Fruit fly (Drosophila melanogaster) whole organism, embryonic: ENCODE data around the gene CG31957.

Source experiments
- Aef1 ChIP-seq: fragments of 200-800 bp; sonication (Bioruptor generic); IDR thresholded peaks from 3 replicates; pipeline ENCODE4 v1.3.6; 2022; ENCODE audit warnings: missing biosample characterization, missing genetic modification characterization
- Atf6 ChIP-seq: fragments of 200-800 bp; sonication (Bioruptor generic); IDR thresholded peaks from 2 replicates; pipeline ENCODE4 v1.3.6; 2022; ENCODE audit warnings: missing biosample characterization, missing genetic modification characterization
- CG10147 ChIP-seq: fragments of 200-800 bp; sonication (Bioruptor generic); optimal IDR thresholded peaks from 2 replicates; lab custom pipeline; 2019; ENCODE audit warnings: missing biosample characterization, mild to moderate bottlenecking, missing genetic modification characterization, moderate library complexity
- CG1024 ChIP-seq: fragments of 200-800 bp; sonication (Bioruptor generic); IDR thresholded peaks from 2 replicates; pipeline ENCODE4 v1.3.6; 2022; ENCODE audit warnings: missing biosample characterization, missing genetic modification characterization
- CG10959 ChIP-seq: fragments of 200-800 bp; sonication (Bioruptor generic); IDR thresholded peaks from 2 replicates; pipeline ENCODE4 v1.3.6; 2022; ENCODE audit warnings: missing biosample characterization, missing genetic modification characterization
- CG11247 ChIP-seq: fragments of 200-800 bp; sonication (Bioruptor generic); IDR thresholded peaks from 2 replicates; pipeline ENCODE4 v1.3.6; 2022; ENCODE audit warnings: missing biosample characterization, missing genetic modification characterization
- CG11696 ChIP-seq: fragments of 200-800 bp; sonication (Bioruptor generic); IDR thresholded peaks from 2 replicates; pipeline ENCODE4 v1.3.6; 2022; ENCODE audit warnings: missing biosample characterization, missing genetic modification characterization
- CG12219 ChIP-seq: fragments of 200-800 bp; sonication (Bioruptor generic); optimal IDR thresholded peaks from 3 replicates; lab custom pipeline; 2018; ENCODE audit warnings: missing biosample characterization, mild to moderate bottlenecking, missing genetic modification characterization
- CG13296 ChIP-seq: fragments of 200-800 bp; sonication (Bioruptor generic); optimal IDR thresholded peaks from 3 replicates; lab custom pipeline; 2018; ENCODE audit warnings: missing biosample characterization, mild to moderate bottlenecking, missing genetic modification characterization
- CG15479 ChIP-seq: fragments of 200-800 bp; sonication (Bioruptor generic); optimal IDR thresholded peaks from 3 replicates; lab custom pipeline; 2019; ENCODE audit warnings: missing biosample characterization, mild to moderate bottlenecking, missing genetic modification characterization, moderate library complexity
- CG17385 ChIP-seq: fragments of 200-800 bp; sonication (Bioruptor generic); optimal IDR thresholded peaks from 3 replicates; lab custom pipeline; 2018; ENCODE audit warnings: missing biosample characterization, mild to moderate bottlenecking, missing genetic modification characterization
- CG18262 ChIP-seq: fragments of 200-800 bp; optimal IDR thresholded peaks from 3 replicates; lab custom pipeline; 2019; ENCODE audit warnings: missing biosample characterization, mild to moderate bottlenecking, missing genetic modification characterization, moderate library complexity
- CG2129 ChIP-seq: fragments of 200-800 bp; sonication (Bioruptor generic); IDR thresholded peaks from 2 replicates; pipeline ENCODE4 v1.3.6; 2022; ENCODE audit warnings: missing biosample characterization, missing genetic modification characterization; ENCODE audit not compliant: partially characterized antibody
- CG2889 ChIP-seq: fragments of 200-800 bp; sonication (Bioruptor generic); IDR thresholded peaks from 3 replicates; pipeline ENCODE4 v1.3.6; 2022; ENCODE audit warnings: missing biosample characterization, missing genetic modification characterization
- CG32532 ChIP-seq: fragments of 200-800 bp; sonication (Bioruptor generic); IDR thresholded peaks from 2 replicates; pipeline ENCODE4 v1.3.6; 2022; ENCODE audit warnings: missing biosample characterization, missing genetic modification characterization
- CG32767 ChIP-seq: fragments of 200-800 bp; sonication (Bioruptor generic); IDR thresholded peaks from 2 replicates; pipeline ENCODE4 v1.3.6; 2022; ENCODE audit warnings: missing biosample characterization, missing genetic modification characterization
- CG4617 ChIP-seq: fragments of 200-800 bp; sonication (Bioruptor generic); optimal IDR thresholded peaks from 3 replicates; lab custom pipeline; 2016; ENCODE audit warnings: missing biosample characterization, missing genetic modification characterization, borderline replicate concordance
- CG4730 ChIP-seq: fragments of 200-800 bp; sonication (Bioruptor generic); IDR thresholded peaks from 2 replicates; pipeline ENCODE4 v1.3.6; 2022; ENCODE audit warnings: missing biosample characterization, missing genetic modification characterization
- CG5953 ChIP-seq: fragments of 200-800 bp; sonication (Bioruptor generic); IDR thresholded peaks from 2 replicates; pipeline ENCODE4 v1.3.6; 2022; ENCODE audit warnings: missing biosample characterization, missing genetic modification characterization
- CG6689 ChIP-seq: fragments of 200-800 bp; sonication (Bioruptor generic); IDR thresholded peaks from 2 replicates; pipeline ENCODE4 v1.3.6; 2022; ENCODE audit warnings: missing biosample characterization, missing genetic modification characterization
- CG8388 ChIP-seq: fragments of 200-800 bp; sonication (Bioruptor generic); optimal IDR thresholded peaks from 2 replicates; lab custom pipeline; 2019; ENCODE audit warnings: missing biosample characterization, mild to moderate bottlenecking, missing genetic modification characterization, moderate library complexity
- CG8765 ChIP-seq: fragments of 200-800 bp; sonication (Bioruptor generic); IDR thresholded peaks from 2 replicates; pipeline ENCODE4 v1.3.6; 2022; ENCODE audit warnings: missing biosample characterization, missing genetic modification characterization
- Dbx ChIP-seq: fragments of 200-800 bp; sonication (Bioruptor generic); IDR thresholded peaks from 3 replicates; pipeline ENCODE4 v1.3.6; 2022; ENCODE audit warnings: missing biosample characterization, missing genetic modification characterization
- Dek ChIP-seq: fragments of 200-800 bp; sonication (Bioruptor generic); optimal IDR thresholded peaks from 3 replicates; lab custom pipeline; 2019; ENCODE audit warnings: missing biosample characterization, mild to moderate bottlenecking, missing genetic modification characterization, moderate library complexity
- Dref ChIP-seq: fragments of 200-800 bp; sonication (Bioruptor generic); IDR thresholded peaks from 2 replicates; pipeline ENCODE4 v1.3.6; 2022; ENCODE audit warnings: missing biosample characterization, missing genetic modification characterization
- HLHmδ ChIP-seq: fragments of 200-800 bp; sonication (Bioruptor generic); optimal IDR thresholded peaks from 2 replicates; lab custom pipeline; 2018; ENCODE audit warnings: missing biosample characterization, mild to moderate bottlenecking, missing genetic modification characterization, moderate library complexity
- Hr3 ChIP-seq: fragments of 200-800 bp; sonication (Bioruptor generic); optimal IDR thresholded peaks from 3 replicates; lab custom pipeline; 2016; ENCODE audit warnings: missing biosample characterization, missing genetic modification characterization
- Jarid2 ChIP-seq: fragments of 200-800 bp; sonication (Bioruptor generic); optimal IDR thresholded peaks from 3 replicates; lab custom pipeline; 2017; ENCODE audit warnings: mild to moderate bottlenecking, missing biosample characterization, missing genetic modification reagents, missing genetic modification characterization
- Lhr ChIP-seq: fragments of 200-800 bp; sonication (Bioruptor generic); optimal IDR thresholded peaks from 3 replicates; lab custom pipeline; 2017; ENCODE audit warnings: mild to moderate bottlenecking, missing biosample characterization, missing genetic modification reagents, missing genetic modification characterization
- Mad ChIP-seq: fragments of 200-800 bp; sonication (Bioruptor generic); optimal IDR thresholded peaks from 2 replicates; lab custom pipeline; 2016; ENCODE audit warnings: missing biosample characterization, missing genetic modification characterization
- Nf-YB ChIP-seq: fragments of 200-800 bp; sonication (Bioruptor generic); optimal IDR thresholded peaks from 3 replicates; lab custom pipeline; 2019; ENCODE audit warnings: missing biosample characterization, mild to moderate bottlenecking, missing genetic modification characterization, moderate library complexity
- Rx ChIP-seq: fragments of 200-800 bp; sonication (Bioruptor generic); IDR thresholded peaks from 2 replicates; pipeline ENCODE4 v1.3.6; 2022; ENCODE audit warnings: missing biosample characterization, missing genetic modification characterization
- Scr ChIP-seq: fragments of 200-800 bp; sonication (Bioruptor generic); IDR thresholded peaks from 2 replicates; pipeline ENCODE4 v1.3.6; 2022; ENCODE audit warnings: missing biosample characterization, missing genetic modification characterization; ENCODE audit not compliant: partially characterized antibody
- Sry-β ChIP-seq: fragments of 200-800 bp; sonication (Bioruptor generic); optimal IDR thresholded peaks from 2 replicates; lab custom pipeline; 2018; ENCODE audit warnings: missing biosample characterization, mild to moderate bottlenecking, missing genetic modification characterization, moderate library complexity
- Xrp1 ChIP-seq: fragments of 200-800 bp; sonication (Bioruptor generic); IDR thresholded peaks from 2 replicates; pipeline ENCODE4 v1.3.6; 2022; ENCODE audit warnings: missing biosample characterization, missing genetic modification characterization
- br ChIP-seq: fragments of >200 bp; optimal IDR thresholded peaks from 2 replicates; lab custom pipeline; 2017
- bsh ChIP-seq, 2 experiments: fragments of 200-800 bp; sonication (Bioruptor generic); optimal IDR thresholded peaks; 2 replicates each; lab custom pipeline; 2017 to 2018; ENCODE audit warnings: mild to moderate bottlenecking in 2 of 2, missing biosample characterization in 2 of 2, missing genetic modification characterization in 2 of 2, moderate library complexity in 1 of 2
- btn ChIP-seq: fragments of 200-800 bp; sonication (Bioruptor generic); optimal IDR thresholded peaks from 2 replicates; lab custom pipeline; 2016; ENCODE audit warnings: missing biosample characterization, missing genetic modification characterization
- fd102C ChIP-seq: fragments of 200-800 bp; sonication (Bioruptor generic); optimal IDR thresholded peaks from 2 replicates; lab custom pipeline; 2018; ENCODE audit warnings: missing biosample characterization, mild to moderate bottlenecking, missing genetic modification characterization, moderate library complexity
- fd96Cb ChIP-seq: fragments of 200-800 bp; sonication (Bioruptor generic); optimal IDR thresholded peaks from 2 replicates; lab custom pipeline; 2018; ENCODE audit warnings: missing biosample characterization, mild to moderate bottlenecking, missing genetic modification characterization, moderate library complexity
- gem ChIP-seq: fragments of 200-800 bp; sonication (Bioruptor generic); optimal IDR thresholded peaks from 2 replicates; lab custom pipeline; 2019; ENCODE audit warnings: missing biosample characterization, mild to moderate bottlenecking, missing genetic modification characterization, moderate library complexity
- gfzf ChIP-seq: fragments of 200-800 bp; sonication (Bioruptor generic); optimal IDR thresholded peaks from 2 replicates; lab custom pipeline; 2016; ENCODE audit warnings: missing biosample characterization, mild to moderate bottlenecking, missing genetic modification characterization, moderate library complexity
- jumu ChIP-seq: fragments of 200-800 bp; sonication (Bioruptor generic); optimal IDR thresholded peaks from 3 replicates; lab custom pipeline; 2016; ENCODE audit warnings: missing biosample characterization, missing genetic modification characterization
- klu ChIP-seq: fragments of 200-800 bp; sonication (Bioruptor generic); IDR thresholded peaks from 2 replicates; pipeline ENCODE4 v1.3.6; 2022; ENCODE audit warnings: missing biosample characterization, missing genetic modification characterization
- lilli ChIP-seq: fragments of 200-800 bp; sonication (Bioruptor generic); optimal IDR thresholded peaks from 3 replicates; lab custom pipeline; 2016; ENCODE audit warnings: missing biosample characterization, missing genetic modification characterization
- maf-S ChIP-seq: fragments of 200-800 bp; sonication (Bioruptor generic); optimal IDR thresholded peaks from 2 replicates; lab custom pipeline; 2016; ENCODE audit warnings: missing biosample characterization, missing genetic modification characterization
- mld ChIP-seq: fragments of 200-800 bp; sonication (Bioruptor generic); IDR thresholded peaks from 3 replicates; pipeline ENCODE4 v1.3.6; 2022; ENCODE audit warnings: missing biosample characterization, missing genetic modification characterization; ENCODE audit not compliant: partially characterized antibody
- sd ChIP-seq: fragments of 200-800 bp; sonication (Bioruptor generic); optimal IDR thresholded peaks from 3 replicates; lab custom pipeline; 2018; ENCODE audit warnings: missing biosample characterization, mild to moderate bottlenecking, missing genetic modification characterization, moderate library complexity
- sisA ChIP-seq: fragments of 200-800 bp; sonication (Bioruptor generic); IDR thresholded peaks from 2 replicates; pipeline ENCODE4 v1.3.6; 2022; ENCODE audit warnings: missing biosample characterization, missing genetic modification characterization
- sna ChIP-seq: fragments of 200-800 bp; sonication (Bioruptor generic); IDR thresholded peaks from 2 replicates; pipeline ENCODE4 v1.3.6; 2022; ENCODE audit warnings: missing biosample characterization, missing genetic modification characterization; ENCODE audit not compliant: partially characterized antibody
- zf30C ChIP-seq: fragments of 200-800 bp; sonication (Bioruptor generic); optimal IDR thresholded peaks from 3 replicates; lab custom pipeline; 2018; ENCODE audit warnings: missing biosample characterization, mild to moderate bottlenecking, missing genetic modification characterization

CG31957 gene

dm6 chr2L:3832249-3832675 lies 40.0 kb downstream of the CG31957 start (continued):
- TF ChIP-seq Hr3 (GFP tag; lab: Kevin White, UChicago) (peak; percentile 95), Sry-β (GFP tag; lab: Kevin White, UChicago) (peak; percentile 75), CG32767 (peak; percentile 92), gfzf (GFP tag; lab: Kevin White, UChicago) (peak; percentile 29), CG15479 (GFP tag; lab: Kevin White, UChicago) (peak; percentile 39), CG32532 (GFP tag; lab: Robert Waterston, UW) (peak; percentile 90), CG8765 (GFP tag; lab: Robert Waterston, UW) (peak; percentile 96), CG6689 (GFP tag; lab: Robert Waterston, UW) (peak; percentile 95), jumu (GFP tag; lab: Kevin White, UChicago) (peak; percentile 97), mld (GFP tag; lab: Robert Waterston, UW) (no peak), lilli (peak; percentile 94), sisA (GFP tag; lab: Robert Waterston, UW) (peak; percentile 97), maf-S (GFP tag; lab: Kevin White, UChicago) (peak; percentile 95), CG18262 (tag; lab: Kevin White, UChicago) (peak; percentile 98), CG1024 (GFP tag; lab: Robert Waterston, UW) (peak; percentile 95), CG10959 (GFP tag; lab: Robert Waterston, UW) (peak; percentile 98), Jarid2 (peak; percentile 88), CG8388 (GFP tag; lab: Kevin White, UChicago) (peak; percentile 97), Atf6 (GFP tag; lab: Robert Waterston, UW) (peak; percentile 79), Scr (GFP tag; lab: Robert Waterston, UW) (no peak), CG17385 (GFP tag; lab: Kevin White, UChicago) (peak; percentile 90), br (no peak), Rx (GFP tag; lab: Robert Waterston, UW) (peak; percentile 97), klu (peak; percentile 87), CG13296 (GFP tag; lab: Kevin White, UChicago) (peak; percentile 83), sna (GFP tag; lab: Robert Waterston, UW) (no peak), sd (tag; lab: Kevin White, UChicago) (peak; percentile 59), HLHmδ (GFP tag; lab: Kevin White, UChicago) (peak; percentile 95), CG2129 (no peak), Dref (GFP tag; lab: Robert Waterston, UW) (no peak), bsh (GFP tag; optimal IDR thresholded peaks at IDR 0.05; lab: Kevin White, UChicago) (peak in 1 of 2 experiments; percentile 99), fd96Cb (tag; lab: Kevin White, UChicago) (peak; percentile 98), btn (GFP tag; lab: Kevin White, UChicago) (peak; percentile 97), Aef1 (GFP tag; lab: Robert Waterston, UW) (peak; percentile 89), CG5953 (GFP tag; lab: Robert Waterston, UW) (peak; percentile 93), Mad (GFP tag; lab: Kevin White, UChicago) (peak; percentile 96), Xrp1 (GFP tag; lab: Robert Waterston, UW) (peak; percentile 99), Nf-YB (GFP tag; lab: Kevin White, UChicago) (peak; percentile 86), Lhr (GFP tag; lab: Kevin White, UChicago) (peak; percentile 97), CG4617 (GFP tag; lab: Kevin White, UChicago) (peak; percentile 94), CG12219 (GFP tag; lab: Kevin White, UChicago) (peak; percentile 97), CG11696 (GFP tag; lab: Robert Waterston, UW) (peak; percentile 80), CG4730 (peak; percentile 88), Dbx (GFP tag; lab: Robert Waterston, UW) (peak; percentile 80), Dek (tag; lab: Kevin White, UChicago) (peak; percentile 87), CG10147 (peak; percentile 90), fd102C (peak; percentile 97), gem (tag; lab: Kevin White, UChicago) (peak; percentile 98), zf30C (peak; percentile 96), CG2889 (GFP tag; lab: Robert Waterston, UW) (peak; percentile 90), CG11247 (GFP tag; lab: Robert Waterston, UW) (peak; percentile 95)
